Worm (Caenorhabditis elegans) whole organism, L2 larva: ENCODE results near the gene R07E5.15.

Experiments used
- C34F6.9 ChIP-seq: fragments of 150-350 bp; optimal IDR thresholded peaks from 2 replicates; lab custom pipeline; 2014; ENCODE audit warnings: missing biosample characterization, missing genetic modification characterization
- F13H6.1 ChIP-seq: sonication (generic microtip); optimal IDR thresholded peaks from 2 replicates; lab custom pipeline; 2016; ENCODE audit warnings: missing genetic modification characterization, missing compliant biosample characterization
- R02D3.7 ChIP-seq: fragments of 150-350 bp; optimal IDR thresholded peaks from 2 replicates; lab custom pipeline; 2014; ENCODE audit warnings: missing biosample characterization, missing genetic modification characterization
- alr-1 ChIP-seq: fragments of 150-350 bp; optimal IDR thresholded peaks from 2 replicates; lab custom pipeline; 2014; ENCODE audit warnings: missing biosample characterization, missing genetic modification characterization
- ama-1 ChIP-seq: fragments of 150-350 bp; optimal IDR thresholded peaks from 2 replicates; lab custom pipeline; 2018; ENCODE audit warnings: inconsistent platforms
- ceh-82 ChIP-seq: fragments of 150-350 bp; optimal IDR thresholded peaks from 2 replicates; lab custom pipeline; 2014; ENCODE audit warnings: missing biosample characterization, missing genetic modification characterization
- crh-2 ChIP-seq: sonication (generic microtip); optimal IDR thresholded peaks from 2 replicates; lab custom pipeline; 2017; ENCODE audit warnings: missing biosample characterization, missing genetic modification characterization
- dmd-4 ChIP-seq: sonication (generic microtip); optimal IDR thresholded peaks from 2 replicates; lab custom pipeline; 2017; ENCODE audit warnings: missing biosample characterization, missing genetic modification characterization
- elt-1 ChIP-seq: fragments of 150-350 bp; optimal IDR thresholded peaks from 2 replicates; lab custom pipeline; 2014; ENCODE audit warnings: missing biosample characterization, missing genetic modification characterization
- elt-3 ChIP-seq: sonication (generic microtip); optimal IDR thresholded peaks from 2 replicates; lab custom pipeline; 2017; ENCODE audit warnings: missing biosample characterization, missing genetic modification characterization
- fos-1 ChIP-seq: fragments of 150-350 bp; optimal IDR thresholded peaks from 2 replicates; lab custom pipeline; 2014; ENCODE audit warnings: missing biosample characterization, missing genetic modification characterization
- gmeb-1 ChIP-seq: fragments of 150-350 bp; optimal IDR thresholded peaks from 2 replicates; lab custom pipeline; 2014; ENCODE audit warnings: missing biosample characterization, missing genetic modification characterization
- lin-13 ChIP-seq: fragments of 150-350 bp; optimal IDR thresholded peaks from 2 replicates; lab custom pipeline; 2014; ENCODE audit warnings: missing biosample characterization, missing genetic modification reagents, missing genetic modification characterization
- lsy-2 ChIP-seq, 2 experiments: fragments of 150-350 bp in 1 of 2; sonication (generic microtip) in 1 of 2; optimal IDR thresholded peaks; 2 replicates each; lab custom pipeline; 2014 to 2017; ENCODE audit warnings: missing biosample characterization in 2 of 2, missing genetic modification characterization in 2 of 2
- mbf-1 ChIP-seq: sonication (generic microtip); optimal IDR thresholded peaks from 2 replicates; lab custom pipeline; 2017; ENCODE audit warnings: missing biosample characterization, missing genetic modification characterization
- mdl-1 ChIP-seq, 2 experiments: fragments of 150-350 bp in 1 of 2; sonication (generic microtip) in 1 of 2; optimal IDR thresholded peaks; 2 replicates each; lab custom pipeline; 2017; ENCODE audit warnings: missing biosample characterization in 2 of 2, missing genetic modification characterization in 2 of 2
- nhr-10 ChIP-seq: sonication (generic microtip); optimal IDR thresholded peaks from 2 replicates; lab custom pipeline; 2017; ENCODE audit warnings: missing biosample characterization, missing genetic modification characterization
- nhr-12 ChIP-seq: fragments of 150-350 bp; optimal IDR thresholded peaks from 2 replicates; lab custom pipeline; 2014; ENCODE audit warnings: missing biosample characterization, missing genetic modification characterization
- nhr-129 ChIP-seq: fragments of 150-350 bp; optimal IDR thresholded peaks from 2 replicates; lab custom pipeline; 2014; ENCODE audit warnings: missing biosample characterization, missing genetic modification characterization
- nhr-23 ChIP-seq: fragments of 150-350 bp; optimal IDR thresholded peaks from 2 replicates; lab custom pipeline; 2014; ENCODE audit warnings: missing biosample characterization, missing genetic modification reagents, missing genetic modification characterization
- nhr-237 ChIP-seq: fragments of 150-350 bp; optimal IDR thresholded peaks from 2 replicates; lab custom pipeline; 2014; ENCODE audit warnings: missing biosample characterization, missing genetic modification characterization
- nhr-6 ChIP-seq: fragments of 150-350 bp; optimal IDR thresholded peaks from 2 replicates; lab custom pipeline; 2014; ENCODE audit warnings: missing biosample characterization, missing genetic modification characterization
- peb-1 ChIP-seq: fragments of 150-350 bp; optimal IDR thresholded peaks from 2 replicates; lab custom pipeline; 2014; ENCODE audit warnings: missing biosample characterization, missing genetic modification characterization
- sem-4 ChIP-seq: fragments of 150-350 bp; optimal IDR thresholded peaks from 2 replicates; lab custom pipeline; 2014; ENCODE audit warnings: missing biosample characterization, missing genetic modification reagents, missing genetic modification characterization
- skn-1 ChIP-seq: sonication (generic microtip); optimal IDR thresholded peaks from 2 replicates; lab custom pipeline; 2017; ENCODE audit warnings: missing biosample characterization, missing genetic modification characterization
- sma-9 ChIP-seq, 2 experiments: fragments of 150-350 bp in 1 of 2; sonication (generic microtip) in 1 of 2; optimal IDR thresholded peaks; 2 replicates each; lab custom pipeline; 2014 to 2016; ENCODE audit warnings: missing genetic modification characterization in 2 of 2, mild to moderate bottlenecking in 1 of 2, missing biosample characterization in 1 of 2, missing compliant biosample characterization in 1 of 2, missing genetic modification reagents in 1 of 2, moderate library complexity in 1 of 2
- snpc-4 ChIP-seq: fragments of 150-350 bp; optimal IDR thresholded peaks from 2 replicates; lab custom pipeline; 2014; ENCODE audit warnings: missing biosample characterization, missing genetic modification characterization
- unc-39 ChIP-seq: fragments of 150-350 bp; optimal IDR thresholded peaks from 2 replicates; lab custom pipeline; 2014; ENCODE audit warnings: missing biosample characterization, missing genetic modification characterization
- unc-55 ChIP-seq: fragments of 150-350 bp; sonication (generic microtip); optimal IDR thresholded peaks from 3 replicates; lab custom pipeline; 2014; ENCODE audit warnings: missing biosample characterization, missing genetic modification reagents, missing genetic modification characterization
- zag-1 ChIP-seq: fragments of 150-350 bp; optimal IDR thresholded peaks from 2 replicates; lab custom pipeline; 2014; ENCODE audit warnings: missing biosample characterization, missing genetic modification characterization
- ztf-4 ChIP-seq: fragments of 150-350 bp; optimal IDR thresholded peaks from 2 replicates; lab custom pipeline; 2014; ENCODE audit warnings: missing biosample characterization, missing genetic modification characterization

R07E5.15 gene

DNA sequence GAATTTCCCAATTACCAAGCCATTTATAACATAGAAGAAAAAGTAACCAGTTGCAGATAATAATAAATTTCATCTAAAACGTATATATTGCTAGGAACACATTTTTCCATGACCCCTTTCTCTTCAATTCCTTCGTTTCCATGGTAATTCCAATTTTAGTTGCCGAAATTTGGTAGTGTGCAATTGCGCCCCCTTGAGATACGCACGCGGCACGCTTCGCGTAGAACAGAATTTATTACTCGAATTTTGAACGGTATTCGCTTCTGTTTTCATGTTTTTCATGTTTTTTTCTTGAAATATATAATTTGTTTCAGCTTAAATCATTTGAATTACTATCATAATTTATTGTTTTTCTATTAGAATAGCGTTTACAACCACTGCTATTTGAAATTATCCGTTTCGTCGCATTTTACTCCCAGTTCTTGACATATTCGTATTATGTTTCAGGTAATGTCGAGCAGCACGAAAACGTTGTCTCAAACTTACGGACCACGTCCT lies 3.1 kb downstream of the R07E5.15 start, which contains the start of the genes R07E5.17 and snfc-5 (continued):
- TF ChIP-seq nhr-237, result no peak

DNA sequence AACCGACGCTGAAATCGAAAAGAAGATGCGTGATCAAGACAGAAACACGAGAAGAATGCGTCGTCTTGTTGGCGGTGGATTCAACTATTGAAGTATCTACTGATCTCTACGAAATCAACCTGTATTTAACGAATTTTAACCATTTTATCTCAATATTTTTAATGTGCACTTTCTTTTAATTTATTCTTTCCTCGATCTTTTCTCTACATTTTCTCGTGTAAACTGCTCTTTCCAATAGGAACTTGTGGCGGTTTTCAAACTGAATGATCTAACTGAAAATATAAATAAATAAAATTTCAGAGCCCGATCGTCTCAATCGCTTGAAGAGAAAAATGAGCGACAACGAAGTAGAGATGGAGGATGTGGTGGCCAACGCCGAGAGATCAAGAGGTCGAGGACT lies 4.7 kb downstream of the R07E5.15 start, which contains the start of gene rnp-4:
Gene rnp-4, plus strand, starts transcription at position 301 of the 400 bp plus-strand sequence.
- TF ChIP-seq nhr-6, result no peak
- TF ChIP-seq ama-1 (lab: Kevin White, UChicago), result no peak
- no peak for TF ChIP-seq nhr-129 (tag; lab: Kevin White, UChicago)
- no peak for TF ChIP-seq mbf-1 (tag; lab: Kevin White, UChicago)
- no peak for TF ChIP-seq F13H6.1 (tag; lab: Kevin White, UChicago)
- no peak for TF ChIP-seq dmd-4
- TF ChIP-seq sma-9 (GFP tag; optimal IDR thresholded peaks at IDR 0.05; lab: Kevin White, UChicago), result no peak
- TF ChIP-seq sma-9 (tag; optimal IDR thresholded peaks at IDR 0.05; lab: Kevin White, UChicago), result no peak
- no peak for TF ChIP-seq ztf-4 (tag; lab: Kevin White, UChicago)
- TF ChIP-seq crh-2, result no peak
- TF ChIP-seq R02D3.7, result no peak
- no peak for TF ChIP-seq elt-1
- no peak for TF ChIP-seq fos-1 (tag; lab: Kevin White, UChicago)
- TF ChIP-seq gmeb-1, result no peak
- TF ChIP-seq zag-1, result no peak
- no peak for TF ChIP-seq lin-13 (GFP tag; lab: Kevin White, UChicago)
- TF ChIP-seq nhr-23, result no peak
- TF ChIP-seq elt-3 (tag; lab: Kevin White, UChicago), result no peak
- no peak for TF ChIP-seq nhr-12
- no peak for TF ChIP-seq skn-1 (tag; lab: Kevin White, UChicago)

DNA sequence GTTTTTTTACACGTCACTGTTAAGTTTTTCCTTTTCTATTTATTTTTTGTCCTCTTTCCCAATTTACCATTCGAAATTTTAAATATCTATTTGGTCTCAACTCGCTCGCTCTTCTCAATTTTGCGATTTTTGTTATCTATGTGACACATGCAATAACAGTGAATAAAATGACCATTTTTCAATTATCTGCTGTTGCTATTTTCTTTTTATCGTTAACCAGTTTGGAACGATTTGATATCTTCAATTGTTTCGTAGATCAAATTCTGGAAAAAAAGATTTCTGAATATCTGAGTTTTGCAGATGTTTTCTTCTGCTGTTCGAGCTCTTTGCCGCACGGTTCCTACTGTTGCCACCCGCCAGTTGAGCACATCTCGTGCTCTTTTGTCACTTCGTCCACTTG lies 5.9 kb downstream of the R07E5.15 start, which contains the start of gene prdx-3:
Gene prdx-3, plus strand, starts transcription at position 301 of the 400 bp plus-strand sequence.
- no peak for TF ChIP-seq nhr-10 (tag; lab: Kevin White, UChicago)
- TF ChIP-seq nhr-12, result no peak
- no peak for TF ChIP-seq unc-39 (tag; lab: Kevin White, UChicago)
- TF ChIP-seq nhr-23, result no peak
- no peak for TF ChIP-seq elt-3 (tag; lab: Kevin White, UChicago)
- no peak for TF ChIP-seq ceh-82 (tag; lab: Kevin White, UChicago)
- no peak for TF ChIP-seq nhr-6
- TF ChIP-seq alr-1 (tag; lab: Kevin White, UChicago), result no peak

DNA sequence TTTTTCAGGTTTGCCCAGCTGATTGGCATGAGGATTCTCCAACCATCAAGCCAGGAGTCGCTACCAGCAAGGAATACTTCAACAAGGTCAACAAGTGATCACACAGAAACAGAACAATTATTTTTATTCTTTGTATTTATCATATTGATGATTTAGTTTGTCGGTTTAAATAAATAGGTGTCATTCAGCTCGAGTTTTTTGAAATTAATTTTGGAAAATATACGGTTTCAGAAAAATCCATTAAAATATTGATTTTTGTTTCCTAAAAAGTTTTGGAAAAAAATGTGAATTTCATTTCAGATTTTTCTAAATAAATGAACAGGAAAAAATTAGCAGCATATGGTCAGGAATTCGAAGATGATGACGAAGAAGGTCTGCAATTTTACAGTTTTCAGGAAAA lies 7.0 kb downstream of the R07E5.15 start, which contains the start of gene gpch-1:
Gene gpch-1, plus strand, starts transcription at position 301 of the 400 bp plus-strand sequence.
- TF ChIP-seq lsy-2 (tag; optimal IDR thresholded peaks at IDR 0.05; lab: Kevin White, UChicago) (no peak), elt-1 (no peak)

DNA sequence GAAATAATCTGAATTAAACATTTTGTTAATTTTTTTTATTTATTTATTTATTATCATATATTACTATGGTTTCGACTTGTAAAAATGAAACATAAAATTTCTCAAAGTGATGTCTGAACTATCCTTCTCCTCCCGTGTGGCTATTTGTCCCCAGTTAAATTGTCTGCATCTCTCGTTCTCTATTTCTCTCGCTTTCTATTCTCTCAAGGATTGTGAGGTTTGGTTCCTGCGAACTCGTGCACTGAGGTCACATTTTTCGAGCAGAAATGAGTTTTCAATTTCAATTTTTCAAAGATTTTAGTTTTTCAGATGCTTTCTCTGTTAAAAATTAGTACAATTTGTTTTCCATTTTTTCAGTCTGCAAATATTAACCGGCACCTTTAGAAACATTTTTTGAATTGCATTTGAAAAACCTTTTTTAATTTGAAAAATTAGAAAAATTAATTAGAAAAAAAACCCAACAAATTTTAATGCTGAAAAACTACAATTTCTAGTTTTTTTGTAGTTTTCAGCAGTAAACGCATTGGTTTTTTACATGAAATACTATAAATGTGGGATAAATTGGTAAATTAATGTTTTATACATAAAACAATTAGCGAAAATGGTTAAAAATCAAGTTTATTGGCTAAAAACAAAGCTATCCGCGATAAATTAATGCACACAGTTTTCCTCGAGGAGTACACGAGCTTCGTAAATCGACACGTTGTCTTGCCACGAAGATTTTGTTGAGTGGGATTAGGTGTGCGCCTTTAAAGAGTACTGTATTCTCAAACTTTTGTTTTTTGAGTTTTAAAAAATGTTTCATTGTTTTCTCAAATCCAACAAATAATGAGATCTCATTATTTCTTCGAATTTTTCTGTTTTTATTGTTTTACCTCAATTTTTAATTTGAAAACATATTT lies 11.1 kb downstream of the R07E5.15 start:
- TF ChIP-seq lin-13 (GFP tag; lab: Kevin White, UChicago) (peak; percentile 43), unc-39 (tag; lab: Kevin White, UChicago) (no peak), sem-4 (tag; lab: Kevin White, UChicago) (no peak), peb-1 (tag; lab: Kevin White, UChicago) (no peak), sma-9 (GFP tag; optimal IDR thresholded peaks at IDR 0.05; lab: Kevin White, UChicago) (peak; percentile 95), sma-9 (tag; optimal IDR thresholded peaks at IDR 0.05; lab: Kevin White, UChicago) (no peak), nhr-12 (no peak), lsy-2 (tag; optimal IDR thresholded peaks at IDR 0.05; lab: Kevin White, UChicago) (peak in 1 of 2 experiments; percentile 54), C34F6.9 (tag; lab: Kevin White, UChicago) (peak; percentile 57), fos-1 (tag; lab: Kevin White, UChicago) (peak; percentile 18), nhr-129 (tag; lab: Kevin White, UChicago) (peak; percentile 64), snpc-4 (tag; lab: Kevin White, UChicago) (peak; percentile 26), crh-2 (peak; percentile 22), F13H6.1 (tag; lab: Kevin White, UChicago) (peak; percentile 59), unc-55 (peak; percentile 12), alr-1 (tag; lab: Kevin White, UChicago) (no peak)
- TF ChIP-seq, all 48 proteins: peak for 10

DNA sequence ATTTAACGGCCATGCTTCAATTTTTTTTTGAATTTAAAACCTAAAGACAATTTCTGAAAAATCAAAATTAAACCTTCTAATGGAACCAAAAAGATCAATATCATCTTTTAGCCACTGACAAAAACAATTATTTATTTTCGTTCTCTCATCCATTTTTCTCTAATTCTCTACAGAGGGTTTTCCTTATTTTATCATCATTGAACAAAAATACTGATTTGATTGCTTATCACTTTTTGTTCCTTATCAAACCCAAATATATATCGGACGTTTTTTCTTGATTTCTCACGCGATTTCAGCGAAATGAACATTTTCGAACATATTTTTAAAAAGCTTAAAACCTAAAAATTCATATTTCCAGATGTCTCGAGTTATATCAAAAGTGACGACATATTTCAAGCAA lies 11.9 kb downstream of the R07E5.15 start, which contains the start of gene mpc-1:
Gene mpc-1, plus strand, starts transcription at position 359 of the 400 bp plus-strand sequence.
- peak in 1 of 2 experiments; percentile 22 for TF ChIP-seq mdl-1 (tag; optimal IDR thresholded peaks at IDR 0.05; lab: Kevin White, UChicago)
- no peak for TF ChIP-seq unc-39 (tag; lab: Kevin White, UChicago)
- peak; percentile 91 for TF ChIP-seq fos-1 (tag; lab: Kevin White, UChicago)
- TF ChIP-seq sma-9 (GFP tag; optimal IDR thresholded peaks at IDR 0.05; lab: Kevin White, UChicago), result peak; percentile 37
- no peak for TF ChIP-seq sma-9 (tag; optimal IDR thresholded peaks at IDR 0.05; lab: Kevin White, UChicago)
- TF ChIP-seq nhr-10 (tag; lab: Kevin White, UChicago), result no peak
- peak; percentile 59 for TF ChIP-seq skn-1 (tag; lab: Kevin White, UChicago)
- peak; percentile 54 for TF ChIP-seq crh-2
